Worm (Caenorhabditis elegans) whole organism, L3 larva: ENCODE results near the gene sgt-1.

Experiments
- R02D3.7 ChIP-seq: fragments of 150-350 bp; optimal IDR thresholded peaks from 2 replicates; lab custom pipeline; 2014; ENCODE audit warnings: missing biosample characterization, missing genetic modification characterization
- ZK546.5 ChIP-seq: sonication (generic microtip); optimal IDR thresholded peaks from 2 replicates; lab custom pipeline; 2017; ENCODE audit warnings: missing biosample characterization, missing genetic modification characterization
- daf-12 ChIP-seq: fragments of 150-350 bp; optimal IDR thresholded peaks from 2 replicates; lab custom pipeline; 2014; ENCODE audit warnings: missing biosample characterization, missing genetic modification reagents, missing genetic modification characterization
- fos-1 ChIP-seq: fragments of 150-350 bp; optimal IDR thresholded peaks from 2 replicates; lab custom pipeline; 2014; ENCODE audit warnings: missing biosample characterization, missing genetic modification characterization
- hmg-11 ChIP-seq: sonication (generic microtip); optimal IDR thresholded peaks from 2 replicates; lab custom pipeline; 2016; ENCODE audit warnings: missing genetic modification characterization, missing compliant biosample characterization
- jun-1 ChIP-seq: fragments of 150-350 bp; optimal IDR thresholded peaks from 2 replicates; lab custom pipeline; 2014; ENCODE audit warnings: missing biosample characterization, missing genetic modification reagents, missing genetic modification characterization
- mdl-1 ChIP-seq: fragments of 150-350 bp; optimal IDR thresholded peaks from 2 replicates; lab custom pipeline; 2014; ENCODE audit warnings: missing biosample characterization, missing genetic modification characterization
- nhr-11 ChIP-seq: fragments of 150-350 bp; optimal IDR thresholded peaks from 2 replicates; lab custom pipeline; 2014; ENCODE audit warnings: missing biosample characterization, missing genetic modification characterization
- nhr-12 ChIP-seq: fragments of 150-350 bp; optimal IDR thresholded peaks from 2 replicates; lab custom pipeline; 2014; ENCODE audit warnings: missing biosample characterization, missing genetic modification characterization
- nhr-237 ChIP-seq: fragments of 150-350 bp; optimal IDR thresholded peaks from 2 replicates; lab custom pipeline; 2014; ENCODE audit warnings: missing biosample characterization, missing genetic modification characterization
- nhr-77 ChIP-seq: fragments of 150-350 bp; optimal IDR thresholded peaks from 2 replicates; lab custom pipeline; 2014; ENCODE audit warnings: missing biosample characterization, missing genetic modification characterization
- tbx-2 ChIP-seq: sonication (generic microtip); optimal IDR thresholded peaks from 2 replicates; lab custom pipeline; 2016; ENCODE audit warnings: mild to moderate bottlenecking, missing genetic modification characterization, missing compliant biosample characterization
- zag-1 ChIP-seq: fragments of 150-350 bp; optimal IDR thresholded peaks from 2 replicates; lab custom pipeline; 2014; ENCODE audit warnings: missing biosample characterization, missing genetic modification characterization
- ztf-11 ChIP-seq: fragments of 150-350 bp; optimal IDR thresholded peaks from 2 replicates; lab custom pipeline; 2014; ENCODE audit warnings: missing biosample characterization, missing genetic modification characterization

DNA sequence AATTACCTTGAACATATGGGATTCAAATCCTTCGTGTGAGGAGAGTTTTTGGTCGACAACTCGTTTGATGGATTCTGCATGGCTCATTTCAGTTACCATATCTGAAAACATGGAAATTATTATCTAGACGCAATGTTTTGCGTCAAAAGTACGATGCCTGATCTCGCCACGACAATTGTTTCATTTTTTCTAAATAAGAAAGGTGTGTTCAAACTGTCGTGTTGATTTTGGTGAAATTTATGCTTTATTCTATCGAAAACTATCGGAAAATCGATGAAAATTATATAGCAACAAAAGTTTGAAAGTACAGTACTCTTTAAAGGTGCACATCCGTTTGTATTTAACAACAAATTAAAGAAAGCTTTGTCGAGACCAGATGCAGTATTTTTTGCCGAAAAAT, 37.5 kb upstream of the sgt-1 start, which contains the start of gene cblc-1:
- no peak for TF ChIP-seq daf-12
- no peak for TF ChIP-seq nhr-12 (tag; lab: Kevin White, UChicago)
- TF ChIP-seq hmg-11 (tag; lab: Kevin White, UChicago) = no peak
- TF ChIP-seq ZK546.5 (tag; lab: Kevin White, UChicago) = no peak
- TF ChIP-seq zag-1 (tag; lab: Kevin White, UChicago) = no peak
- no peak for TF ChIP-seq fos-1 (tag; lab: Kevin White, UChicago)
- TF ChIP-seq nhr-77 = no peak
- TF ChIP-seq ztf-11 = no peak
- no peak for TF ChIP-seq mdl-1 (tag; lab: Kevin White, UChicago)
- TF ChIP-seq jun-1 (tag; lab: Kevin White, UChicago) = no peak
- TF ChIP-seq R02D3.7 (tag; lab: Kevin White, UChicago) = no peak
- TF ChIP-seq tbx-2 (tag; lab: Kevin White, UChicago) = no peak
- no peak for TF ChIP-seq nhr-237 (tag; lab: Kevin White, UChicago)
- no peak for TF ChIP-seq nhr-11
